Fruit fly (Drosophila melanogaster): ENCODE data around the gene CG43078.
A peak's percentile ranks its signal among the peaks of the same experiment; 100 is the strongest.

The CG43078 gene

DNA sequence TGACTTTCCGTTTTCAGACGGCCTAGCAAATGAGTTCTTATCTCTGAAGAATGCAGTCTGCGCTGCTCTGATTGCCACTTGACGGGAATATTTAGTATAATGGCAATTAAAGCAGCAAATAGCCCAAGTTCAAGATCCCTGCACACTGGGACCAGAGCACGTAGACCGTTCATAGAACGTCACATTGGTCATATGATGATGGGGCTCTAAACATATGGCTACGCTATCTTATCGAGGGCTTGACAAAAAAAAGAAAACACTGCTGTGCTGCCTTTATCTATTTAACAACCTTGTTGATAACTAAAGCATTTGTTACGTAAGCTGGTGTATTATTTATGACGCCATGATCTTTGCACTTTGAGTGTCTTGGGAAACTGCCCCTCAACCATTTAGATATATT is 4.2 kb downstream of the CG43078 start:
- TF ChIP-seq EcR (GFP tag; optimal IDR thresholded peaks at IDR 0.05): no peak
- TF ChIP-seq pan (optimal IDR thresholded peaks at IDR 0.05): no peak
- TF ChIP-seq psq (optimal IDR thresholded peaks at IDR 0.05): no peak
- TF ChIP-seq CG8478 (optimal IDR thresholded peaks at IDR 0.05): no peak
- TF ChIP-seq usp (GFP tag; optimal IDR thresholded peaks at IDR 0.05): no peak
- no peak for TF ChIP-seq Dll (optimal IDR thresholded peaks at IDR 0.05)

dm6 chr3L:8582105-8582707 is 5.6 kb downstream of the CG43078 start:
- TF ChIP-seq EcR (GFP tag; optimal IDR thresholded peaks at IDR 0.05) (no peak), psq (optimal IDR thresholded peaks at IDR 0.05) (no peak), pan (optimal IDR thresholded peaks at IDR 0.05) (no peak), Dll (optimal IDR thresholded peaks at IDR 0.05) (no peak), usp (GFP tag; optimal IDR thresholded peaks at IDR 0.05) (no peak), CG8478 (optimal IDR thresholded peaks at IDR 0.05) (no peak)

DNA sequence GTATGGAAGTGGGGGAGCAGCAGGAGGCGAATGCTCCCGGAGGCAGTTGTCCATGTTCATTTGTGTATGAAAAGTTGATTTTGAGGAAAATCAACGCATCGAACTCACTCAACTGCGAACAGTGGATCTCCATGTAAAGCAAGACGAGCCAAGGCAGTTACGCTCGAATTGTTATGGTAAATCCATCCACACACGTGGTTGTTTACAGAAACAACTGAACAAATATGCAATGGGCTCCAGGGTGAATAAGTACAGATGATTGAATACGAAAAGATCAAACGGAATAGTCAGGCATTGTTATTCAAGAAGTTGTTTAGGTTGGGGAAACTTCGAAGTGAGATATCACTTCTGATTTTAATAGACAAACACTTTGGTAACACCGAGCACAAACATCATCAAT is 7.5 kb downstream of the CG43078 start:
- TF ChIP-seq EcR (GFP tag; optimal IDR thresholded peaks at IDR 0.05): no peak
- TF ChIP-seq psq (optimal IDR thresholded peaks at IDR 0.05): no peak
- no peak for TF ChIP-seq pan (optimal IDR thresholded peaks at IDR 0.05)

DNA sequence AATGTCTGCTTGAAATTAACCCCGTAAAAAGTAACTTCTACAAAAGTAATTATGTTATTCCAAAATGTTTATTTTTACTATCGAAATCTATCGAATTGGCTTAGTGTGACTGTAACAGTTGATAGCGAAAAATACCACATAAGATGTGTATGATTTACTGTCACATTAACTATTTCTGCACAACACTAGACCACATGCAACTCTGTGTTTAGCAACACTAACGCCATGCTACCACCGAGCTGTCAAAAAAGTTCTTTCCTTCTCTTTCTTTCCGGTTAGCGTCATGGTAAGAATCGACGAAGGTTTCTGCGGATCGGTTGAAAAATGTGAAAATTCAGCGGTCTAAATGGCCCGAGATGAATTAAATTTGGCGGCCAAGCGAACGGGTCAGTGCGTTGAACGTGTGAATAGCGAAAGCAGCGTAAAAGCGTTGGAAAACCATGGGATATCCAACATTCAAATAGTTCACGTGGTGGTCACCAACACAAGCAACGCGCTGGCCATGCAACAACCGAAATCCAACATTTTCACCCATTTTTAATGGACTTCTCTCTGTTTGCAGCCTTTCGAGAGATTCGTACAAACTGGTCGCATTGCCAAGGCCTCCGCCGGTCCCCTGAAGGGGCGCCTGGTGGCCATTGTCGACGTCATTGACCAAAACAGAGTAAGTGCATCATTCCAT is 24.3 kb downstream of the CG43078 start, which contains the start of the genes Nelf-E and RpL14:
Gene Nelf-E, minus strand, starts transcription at position 128 of the 682 bp plus-strand sequence.
Gene RpL14, plus strand, starts transcription at position 255 of the 682 bp plus-strand sequence.
- TF ChIP-seq psq (optimal IDR thresholded peaks at IDR 0.05): no peak
- no peak for TF ChIP-seq pan (optimal IDR thresholded peaks at IDR 0.05)
- TF ChIP-seq usp (GFP tag; optimal IDR thresholded peaks at IDR 0.05): no peak
- TF ChIP-seq EcR (GFP tag; optimal IDR thresholded peaks at IDR 0.05): no peak
- no peak for TF ChIP-seq Dll (optimal IDR thresholded peaks at IDR 0.05)
- TF ChIP-seq CG8478 (optimal IDR thresholded peaks at IDR 0.05): no peak

dm6 chr3L:8603880-8604692 is 27.5 kb downstream of the CG43078 start, which contains the start of the genes CG5989 and CG6282:
Gene CG5989 (minus strand): TSS chr3L:8604149.
Gene CG6282 (plus strand): TSS chr3L:8604657.
- TF ChIP-seq EcR (GFP tag; optimal IDR thresholded peaks at IDR 0.05): no peak
- TF ChIP-seq Dll (optimal IDR thresholded peaks at IDR 0.05): peak; percentile 46
- no peak for TF ChIP-seq pan (optimal IDR thresholded peaks at IDR 0.05)

dm6 chr3L:8607449-8607848 is 30.8 kb downstream of the CG43078 start:
- TF ChIP-seq pan (optimal IDR thresholded peaks at IDR 0.05): no peak
- no peak for TF ChIP-seq CG8478 (optimal IDR thresholded peaks at IDR 0.05)

dm6 chr3L:8616935-8617334 is 40.3 kb downstream of the CG43078 start, which contains the start of gene S-Lap1:
Gene S-Lap1 (plus strand): TSS chr3L:8617235.
- TF ChIP-seq psq (optimal IDR thresholded peaks at IDR 0.05): no peak
- no peak for TF ChIP-seq usp (GFP tag; optimal IDR thresholded peaks at IDR 0.05)
- no peak for TF ChIP-seq EcR (GFP tag; optimal IDR thresholded peaks at IDR 0.05)
- TF ChIP-seq pan (optimal IDR thresholded peaks at IDR 0.05): no peak
- TF ChIP-seq CG8478 (optimal IDR thresholded peaks at IDR 0.05): no peak
- no peak for TF ChIP-seq Dll (optimal IDR thresholded peaks at IDR 0.05)

DNA sequence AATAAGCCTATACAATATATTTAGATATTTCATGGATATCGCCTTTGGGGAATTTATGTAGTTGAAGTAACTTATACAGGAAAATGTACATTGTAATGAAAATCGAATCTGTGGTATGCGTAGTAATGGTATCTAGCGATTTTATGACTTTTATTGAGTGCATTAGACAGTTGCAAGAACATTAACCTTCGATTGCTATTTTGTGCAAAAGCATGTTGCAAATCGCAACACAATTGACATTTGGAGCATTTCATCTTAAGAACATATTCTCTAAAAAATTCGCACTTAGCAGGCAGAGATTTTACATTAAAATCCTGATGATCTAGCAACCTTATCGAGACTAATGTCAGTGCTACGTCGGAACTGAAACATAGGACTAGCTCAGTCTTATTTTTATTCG is 43.0 kb downstream of the CG43078 start, which contains the start of gene S-Lap2:
Gene S-Lap2, plus strand, starts transcription at position 301 of the 400 bp plus-strand sequence.
- no peak for TF ChIP-seq usp (GFP tag; optimal IDR thresholded peaks at IDR 0.05)
- no peak for TF ChIP-seq pan (optimal IDR thresholded peaks at IDR 0.05)
- no peak for TF ChIP-seq CG8478 (optimal IDR thresholded peaks at IDR 0.05)
- TF ChIP-seq EcR (GFP tag; optimal IDR thresholded peaks at IDR 0.05): no peak
- TF ChIP-seq psq (optimal IDR thresholded peaks at IDR 0.05): no peak
- no peak for TF ChIP-seq Dll (optimal IDR thresholded peaks at IDR 0.05)

DNA sequence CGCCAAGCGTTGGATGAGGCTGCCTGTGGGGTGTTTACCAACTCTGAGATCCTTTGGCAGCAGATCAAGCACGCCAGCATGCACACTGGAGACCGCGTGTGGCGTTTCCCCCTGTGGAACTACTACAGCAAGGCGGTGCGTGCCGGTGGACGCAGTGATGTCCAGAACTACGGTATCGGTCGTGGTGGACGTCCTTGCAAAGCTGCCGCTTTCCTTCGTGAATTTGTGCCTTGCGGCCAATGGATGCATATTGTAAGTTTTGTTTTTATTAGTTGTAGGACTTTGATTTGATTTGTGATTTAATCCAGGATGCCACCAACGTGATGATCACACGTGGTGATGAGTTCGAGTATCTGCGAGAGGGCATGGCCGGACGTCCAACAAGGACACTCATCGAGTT is 44.9 kb downstream of the CG43078 start:
- TF ChIP-seq psq (optimal IDR thresholded peaks at IDR 0.05) (no peak), usp (GFP tag; optimal IDR thresholded peaks at IDR 0.05) (no peak), Dll (optimal IDR thresholded peaks at IDR 0.05) (no peak), pan (optimal IDR thresholded peaks at IDR 0.05) (no peak), CG8478 (optimal IDR thresholded peaks at IDR 0.05) (no peak), EcR (GFP tag; optimal IDR thresholded peaks at IDR 0.05) (no peak)

dm6 chr3L:8623702-8624421 is 47.3 kb downstream of the CG43078 start, which contains the start of the genes GAPsec and Zasp66:
Gene GAPsec (minus strand): TSS chr3L:8623901.
Gene Zasp66 (plus strand): TSS chr3L:8624371.
- TF ChIP-seq pan (optimal IDR thresholded peaks at IDR 0.05): no peak

DNA sequence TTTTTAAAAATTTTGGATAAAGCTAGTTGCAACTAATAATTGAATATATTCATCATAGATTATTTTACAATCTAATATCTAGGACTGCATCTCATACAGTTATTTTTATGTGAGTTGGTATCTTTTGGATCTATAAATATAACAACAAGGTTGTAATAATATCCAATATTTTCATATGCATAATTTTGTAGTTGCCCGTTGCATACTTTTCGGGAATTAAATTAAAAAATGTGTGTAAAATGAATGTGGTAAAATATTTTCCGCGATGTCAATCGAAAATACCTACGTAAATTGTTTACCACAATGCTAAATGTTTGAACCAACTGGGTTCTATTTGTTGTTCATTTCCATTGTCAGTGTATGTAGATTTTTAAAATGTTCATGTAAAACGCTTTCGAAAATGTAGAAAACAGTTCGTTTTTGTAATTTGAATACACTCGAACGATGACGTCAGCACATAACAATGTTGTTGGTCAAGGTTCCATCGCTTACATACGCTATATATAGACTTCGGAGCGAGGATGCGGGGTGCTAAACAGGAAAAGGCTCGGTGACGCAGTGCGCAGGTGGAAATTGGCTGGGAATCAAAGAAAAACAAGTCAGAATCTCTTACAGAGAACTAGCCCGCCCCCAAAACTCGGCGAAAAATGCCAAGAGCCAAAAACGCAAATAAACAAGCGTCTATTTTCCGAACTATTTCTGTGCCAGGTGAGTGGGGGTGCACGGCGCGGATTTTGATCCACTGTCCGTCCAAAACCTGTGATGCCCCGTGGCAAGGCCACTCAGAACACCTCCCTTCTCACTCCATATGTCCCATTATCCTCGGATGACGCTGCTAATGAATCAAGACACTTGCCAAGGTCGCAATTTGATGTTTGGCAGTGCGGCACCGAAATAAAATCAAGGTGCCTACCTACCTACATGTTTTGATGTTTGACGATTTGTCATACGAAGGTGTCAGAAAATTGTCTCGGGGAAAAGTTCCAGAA is 51.5 kb downstream of the CG43078 start:
- TF ChIP-seq EcR (GFP tag; optimal IDR thresholded peaks at IDR 0.05): no peak
- TF ChIP-seq pan (optimal IDR thresholded peaks at IDR 0.05): no peak
- no peak for TF ChIP-seq psq (optimal IDR thresholded peaks at IDR 0.05)
- no peak for TF ChIP-seq Dll (optimal IDR thresholded peaks at IDR 0.05)
- TF ChIP-seq CG8478 (optimal IDR thresholded peaks at IDR 0.05): no peak
- no peak for TF ChIP-seq usp (GFP tag; optimal IDR thresholded peaks at IDR 0.05)
